Worm (Caenorhabditis elegans) whole organism, L3 larva: ENCODE results near the gene cyp-34A7.

ENCODE experiments used
- ama-1 ChIP-seq: fragments of 150-350 bp; optimal IDR thresholded peaks from 2 replicates; lab custom pipeline; 2018
- fos-1 ChIP-seq: fragments of 150-350 bp; optimal IDR thresholded peaks from 2 replicates; lab custom pipeline; 2014; ENCODE audit warnings: missing biosample characterization, missing genetic modification characterization

ce11 chrV:4007927-4008326 lies 44.3 kb upstream of the cyp-34A7 start, which contains the start of gene srh-7:
- no peak for TF ChIP-seq fos-1
- no peak for TF ChIP-seq ama-1 (lab: Kevin White, UChicago)
